Fruit fly (Drosophila melanogaster): Measurements from ENCODE around the gene CG33095.

- TF ChIP-seq CG8478 (optimal IDR thresholded peaks at IDR 0.05) (no peak), CTCF (optimal IDR thresholded peaks at IDR 0.05) (no peak)
Measured at dm6 chr3R:25056016-25056415, 41.5 kb upstream of the CG33095 start, which contains the start of the genes CG31111 and stac.
